Fruit fly (Drosophila melanogaster) S2 (cell line): ENCODE measurements around the gene mtd.

Experiments
- CG8478 ChIP-seq: fragments of >200 bp; optimal IDR thresholded peaks from 2 replicates; lab custom pipeline; 2018
- CTCF ChIP-seq, 2 experiments: fragments of >200 bp; optimal IDR thresholded peaks; 2 replicates each; lab custom pipeline; 2018

dm6 chr3R:5387564-5387963, 37.3 kb upstream of the mtd start, which contains the start of gene CG14668:
- TF ChIP-seq CTCF (optimal IDR thresholded peaks at IDR 0.05; lab: Kevin White, UChicago): no peak
- TF ChIP-seq CG8478 (lab: Kevin White, UChicago): no peak
